Fruit fly (Drosophila melanogaster) whole organism, adult: ENCODE data around the gene CG43339.
A peak's percentile ranks its signal among the peaks of the same experiment; 100 is the strongest.

Experiments used
- CG11617 ChIP-seq: fragments of 200-800 bp; sonication (Bioruptor generic); optimal IDR thresholded peaks from 2 replicates; lab custom pipeline; 2017; ENCODE audit warnings: mild to moderate bottlenecking, missing biosample characterization, missing genetic modification reagents, missing genetic modification characterization
- CG12768 ChIP-seq: fragments of 200-800 bp; sonication (Bioruptor generic); optimal IDR thresholded peaks from 2 replicates; lab custom pipeline; 2017; ENCODE audit warnings: missing biosample characterization, missing genetic modification characterization, mild to moderate bottlenecking, moderate library complexity, missing genetic modification reagents
- CG14711 ChIP-seq: fragments of 200-800 bp; sonication (Bioruptor generic); optimal IDR thresholded peaks from 2 replicates; lab custom pipeline; 2018; ENCODE audit warnings: missing biosample characterization, mild to moderate bottlenecking, missing genetic modification characterization, moderate library complexity
- CG1620 ChIP-seq: fragments of 200-800 bp; sonication (Bioruptor generic); optimal IDR thresholded peaks from 2 replicates; lab custom pipeline; 2016; ENCODE audit warnings: missing biosample characterization, missing genetic modification characterization
- CG33017 ChIP-seq: fragments of 200-800 bp; sonication (Bioruptor generic); optimal IDR thresholded peaks from 2 replicates; lab custom pipeline; 2018; ENCODE audit warnings: missing biosample characterization, mild to moderate bottlenecking, missing genetic modification characterization, moderate library complexity
- CG5204 ChIP-seq: fragments of 200-800 bp; sonication (Bioruptor generic); optimal IDR thresholded peaks from 2 replicates; lab custom pipeline; 2016; ENCODE audit warnings: missing biosample characterization, missing genetic modification characterization
- CG7045 ChIP-seq: fragments of 200-800 bp; sonication (Bioruptor generic); optimal IDR thresholded peaks from 2 replicates; lab custom pipeline; 2017; ENCODE audit warnings: missing biosample characterization, mild to moderate bottlenecking, missing genetic modification characterization
- CG7101 ChIP-seq: fragments of 200-800 bp; sonication (Bioruptor generic); optimal IDR thresholded peaks from 2 replicates; lab custom pipeline; 2018; ENCODE audit warnings: missing biosample characterization, mild to moderate bottlenecking, missing genetic modification characterization, moderate library complexity
- Clk ChIP-seq: fragments of 200-800 bp; sonication (Bioruptor generic); optimal IDR thresholded peaks from 2 replicates; lab custom pipeline; 2017; ENCODE audit warnings: missing biosample characterization, missing genetic modification characterization
- Crg-1 ChIP-seq: fragments of 200-800 bp; sonication (Bioruptor generic); optimal IDR thresholded peaks from 2 replicates; lab custom pipeline; 2016; ENCODE audit warnings: missing biosample characterization, missing genetic modification characterization
- Hr96 ChIP-seq: fragments of 200-800 bp; sonication (Bioruptor generic); optimal IDR thresholded peaks from 2 replicates; lab custom pipeline; 2016; ENCODE audit warnings: missing biosample characterization, missing genetic modification characterization
- Mnt ChIP-seq: fragments of 200-800 bp; sonication (Bioruptor generic); optimal IDR thresholded peaks from 2 replicates; lab custom pipeline; 2016; ENCODE audit warnings: missing biosample characterization, mild to moderate bottlenecking, missing genetic modification characterization
- bab1 ChIP-seq: fragments of 200-800 bp; sonication (Bioruptor generic); optimal IDR thresholded peaks from 3 replicates; lab custom pipeline; 2019; ENCODE audit warnings: missing biosample characterization, mild to moderate bottlenecking, missing genetic modification characterization, moderate library complexity
- cic ChIP-seq: fragments of 200-800 bp; sonication (Bioruptor generic); optimal IDR thresholded peaks from 2 replicates; lab custom pipeline; 2017; ENCODE audit warnings: missing biosample characterization, mild to moderate bottlenecking, missing genetic modification characterization, moderate library complexity
- cnc ChIP-seq, 2 experiments: fragments of >200 bp; optimal IDR thresholded peaks; 2 replicates each; lab custom pipeline; 2017
- kay ChIP-seq: fragments of 200-800 bp; sonication (Bioruptor generic); peaks from one replicate; lab custom pipeline; 2016; ENCODE audit warnings: missing biosample characterization, missing genetic modification characterization, borderline replicate concordance
- ovo ChIP-seq: fragments of 200-800 bp; sonication (Bioruptor generic); optimal IDR thresholded peaks from 2 replicates; lab custom pipeline; 2016; ENCODE audit warnings: missing biosample characterization, missing genetic modification characterization
- pad ChIP-seq: fragments of 200-800 bp; sonication (Bioruptor generic); optimal IDR thresholded peaks from 3 replicates; lab custom pipeline; 2017; ENCODE audit warnings: missing biosample characterization, missing genetic modification characterization, mild to moderate bottlenecking, moderate library complexity, missing genetic modification reagents
- tj ChIP-seq: fragments of 200-800 bp; sonication (Bioruptor generic); optimal IDR thresholded peaks from 3 replicates; lab custom pipeline; 2017; ENCODE audit warnings: missing biosample characterization, mild to moderate bottlenecking, missing genetic modification characterization, moderate library complexity
- toe ChIP-seq: fragments of 200-800 bp; sonication (Bioruptor generic); optimal IDR thresholded peaks from 2 replicates; lab custom pipeline; 2016; ENCODE audit warnings: missing biosample characterization, missing genetic modification characterization

CG43339 gene

DNA sequence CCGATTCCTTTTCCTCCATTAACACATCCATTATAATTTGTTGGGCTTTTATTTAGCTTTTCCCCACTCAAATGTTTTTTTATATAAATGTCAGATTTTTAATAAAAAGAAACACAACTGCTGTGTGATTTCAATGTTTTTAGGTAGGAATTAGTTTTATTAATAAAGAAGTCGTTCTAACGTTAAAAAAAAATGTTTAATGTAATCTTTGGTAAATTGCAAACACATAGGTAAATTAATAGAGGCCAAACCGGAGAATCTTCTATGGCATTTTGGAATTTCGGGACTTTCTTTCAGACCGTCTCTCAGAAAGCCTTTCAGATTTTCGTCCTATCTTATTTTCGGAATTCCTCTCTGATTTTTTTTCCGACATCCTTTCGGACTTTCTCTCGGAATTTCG lies at the start of gene CG43339:
Gene CG43339 (minus strand): TSS at position 101 of the 400 bp plus-strand sequence.
- TF ChIP-seq CG5204 (GFP tag; lab: Kevin White, UChicago) = no peak
- no peak for TF ChIP-seq tj (GFP tag; lab: Kevin White, UChicago)
- no peak for TF ChIP-seq CG12768 (GFP tag; lab: Kevin White, UChicago)
- TF ChIP-seq kay (GFP tag; lab: Kevin White, UChicago) = no peak
- TF ChIP-seq Hr96 (GFP tag; lab: Kevin White, UChicago) = no peak
- no peak for TF ChIP-seq cic (GFP tag; lab: Kevin White, UChicago)
- TF ChIP-seq ovo (GFP tag; lab: Kevin White, UChicago) = no peak
- no peak for TF ChIP-seq Clk (GFP tag; lab: Kevin White, UChicago)

DNA sequence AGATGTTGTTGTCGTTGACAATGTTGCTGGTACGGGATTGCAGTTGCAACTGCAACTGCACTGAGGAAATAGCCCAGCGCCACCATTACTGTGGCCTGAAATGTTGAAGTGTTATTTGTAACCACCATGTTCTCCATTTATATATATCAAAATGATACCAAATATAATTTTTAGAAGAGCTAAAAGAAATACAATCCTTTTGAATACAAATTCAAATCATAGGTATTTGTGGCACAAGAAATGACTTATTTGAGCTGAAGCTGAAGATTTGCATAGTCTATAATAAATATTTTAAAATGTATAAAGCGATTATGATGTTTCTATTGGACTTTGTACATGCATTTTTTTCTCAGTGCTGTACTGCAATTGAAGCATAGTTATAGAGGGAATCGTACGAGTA lies 46.5 kb upstream of the CG43339 start:
- TF ChIP-seq tj (GFP tag; lab: Kevin White, UChicago) (no peak), CG1620 (GFP tag; lab: Kevin White, UChicago) (no peak), CG5204 (GFP tag; lab: Kevin White, UChicago) (no peak), cnc (optimal IDR thresholded peaks at IDR 0.05; lab: Kevin White, UChicago) (no peak), Crg-1 (no peak), pad (GFP tag; lab: Kevin White, UChicago) (no peak), toe (GFP tag; lab: Kevin White, UChicago) (no peak), CG11617 (no peak), bab1 (GFP tag; lab: Kevin White, UChicago) (no peak), cic (GFP tag; lab: Kevin White, UChicago) (no peak), Clk (GFP tag; lab: Kevin White, UChicago) (no peak), Hr96 (GFP tag; lab: Kevin White, UChicago) (no peak), CG7045 (GFP tag; lab: Kevin White, UChicago) (no peak), CG14711 (no peak), CG33017 (no peak), CG12768 (GFP tag; lab: Kevin White, UChicago) (no peak), CG7101 (tag; lab: Kevin White, UChicago) (no peak), kay (GFP tag; lab: Kevin White, UChicago) (no peak)

dm6 chr2L:18717365-18718011 lies 44.4 kb upstream of the CG43339 start:
- TF ChIP-seq toe (GFP tag; lab: Kevin White, UChicago) (no peak), Mnt (no peak)

DNA sequence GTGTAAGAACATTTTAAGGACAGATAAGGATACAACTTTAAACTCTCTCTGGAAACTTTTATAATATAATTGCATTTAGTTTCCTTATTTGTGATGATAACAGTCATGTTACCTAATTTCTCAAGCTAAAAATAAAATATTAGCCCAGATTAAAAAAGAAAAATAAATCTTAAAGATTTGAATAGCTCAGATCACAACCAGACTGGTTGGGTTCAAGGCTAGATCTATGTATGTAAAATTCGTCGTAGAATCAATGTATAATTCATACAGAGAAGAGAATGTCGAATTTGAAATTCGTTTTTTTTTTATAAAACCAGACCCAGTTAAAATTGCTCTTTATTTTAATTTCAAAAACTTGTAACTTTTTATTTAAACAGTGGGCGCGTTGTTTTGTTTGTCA lies 41.0 kb upstream of the CG43339 start:
- no peak for TF ChIP-seq pad (GFP tag; lab: Kevin White, UChicago)
- no peak for TF ChIP-seq kay (GFP tag; lab: Kevin White, UChicago)
- TF ChIP-seq toe (GFP tag; lab: Kevin White, UChicago) = no peak
- no peak for TF ChIP-seq Clk (GFP tag; lab: Kevin White, UChicago)
- TF ChIP-seq CG12768 (GFP tag; lab: Kevin White, UChicago) = no peak
- TF ChIP-seq CG7045 (GFP tag; lab: Kevin White, UChicago) = no peak
- no peak for TF ChIP-seq bab1 (GFP tag; lab: Kevin White, UChicago)
- no peak for TF ChIP-seq ovo (GFP tag; lab: Kevin White, UChicago)
- no peak for TF ChIP-seq CG7101 (tag; lab: Kevin White, UChicago)
- TF ChIP-seq Crg-1 = no peak
- TF ChIP-seq CG14711 = no peak
- no peak for TF ChIP-seq cnc (optimal IDR thresholded peaks at IDR 0.05; lab: Kevin White, UChicago)
- no peak for TF ChIP-seq Mnt
- no peak for TF ChIP-seq tj (GFP tag; lab: Kevin White, UChicago)
- no peak for TF ChIP-seq CG33017
- TF ChIP-seq cic (GFP tag; lab: Kevin White, UChicago) = no peak
- no peak for TF ChIP-seq CG5204 (GFP tag; lab: Kevin White, UChicago)
- TF ChIP-seq CG11617 = no peak
- TF ChIP-seq CG1620 (GFP tag; lab: Kevin White, UChicago) = no peak

DNA sequence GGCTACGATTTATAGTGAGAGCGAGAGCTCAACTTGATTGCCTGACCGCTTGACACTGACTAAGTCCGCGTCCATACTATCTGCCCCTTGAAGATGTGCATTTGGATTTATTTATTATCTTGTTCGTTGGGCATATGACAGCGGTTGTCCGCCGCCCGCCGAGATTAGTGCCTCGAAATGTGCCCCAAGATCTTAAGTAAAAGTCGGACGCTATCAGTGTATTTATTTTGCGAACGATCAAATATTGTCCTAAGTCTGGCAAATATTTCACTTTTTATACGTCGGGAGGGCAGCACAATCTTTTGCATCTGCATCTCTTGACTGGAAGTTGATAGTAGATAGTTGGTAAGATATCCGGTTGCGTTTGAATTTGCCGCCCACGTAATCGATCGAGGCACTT lies 40.6 kb upstream of the CG43339 start, which contains the start of gene Irk3:
Gene Irk3 (minus strand): TSS at position 63 of the 400 bp plus-strand sequence.
- peak; percentile 7 for TF ChIP-seq pad (GFP tag; lab: Kevin White, UChicago)
- TF ChIP-seq Hr96 (GFP tag; lab: Kevin White, UChicago) = no peak
- TF ChIP-seq tj (GFP tag; lab: Kevin White, UChicago) = no peak
- no peak for TF ChIP-seq toe (GFP tag; lab: Kevin White, UChicago)
- no peak for TF ChIP-seq bab1 (GFP tag; lab: Kevin White, UChicago)
- peak; percentile 6 for TF ChIP-seq Mnt
- TF ChIP-seq CG11617 = peak; percentile 52
- peak; percentile 73 for TF ChIP-seq CG33017
- peak; percentile 67 for TF ChIP-seq CG12768 (GFP tag; lab: Kevin White, UChicago)
- no peak for TF ChIP-seq cnc (optimal IDR thresholded peaks at IDR 0.05; lab: Kevin White, UChicago)
- TF ChIP-seq CG14711 = peak; percentile 33
- peak; percentile 69 for TF ChIP-seq CG7045 (GFP tag; lab: Kevin White, UChicago)
- TF ChIP-seq cic (GFP tag; lab: Kevin White, UChicago) = peak; percentile 85
- TF ChIP-seq CG7101 (tag; lab: Kevin White, UChicago) = peak; percentile 64
- no peak for TF ChIP-seq Clk (GFP tag; lab: Kevin White, UChicago)

dm6 chr2L:18708239-18708891 lies 35.3 kb upstream of the CG43339 start, which contains the start of the genes Faf2 and Grip71:
TSS of gene Faf2 (minus strand) at chr2L:18708688.
TSS of gene Grip71 (plus strand) at chr2L:18708846.
- TF ChIP-seq CG7045 (GFP tag; lab: Kevin White, UChicago) = peak; percentile 79
- TF ChIP-seq Mnt = peak; percentile 61
- no peak for TF ChIP-seq cic (GFP tag; lab: Kevin White, UChicago)
- TF ChIP-seq CG5204 (GFP tag; lab: Kevin White, UChicago) = peak; percentile 83
- peak; percentile 75 for TF ChIP-seq CG14711
- TF ChIP-seq Hr96 (GFP tag; lab: Kevin White, UChicago) = peak; percentile 81
- peak; percentile 82 for TF ChIP-seq bab1 (GFP tag; lab: Kevin White, UChicago)
- TF ChIP-seq CG11617 = peak; percentile 71
- peak; percentile 76 for TF ChIP-seq CG33017
- peak; percentile 52 for TF ChIP-seq Clk (GFP tag; lab: Kevin White, UChicago)
- peak; percentile 83 for TF ChIP-seq CG7101 (tag; lab: Kevin White, UChicago)
- TF ChIP-seq CG12768 (GFP tag; lab: Kevin White, UChicago) = peak; percentile 68
- TF ChIP-seq CG1620 (GFP tag; lab: Kevin White, UChicago) = peak; percentile 86
- TF ChIP-seq cnc (optimal IDR thresholded peaks at IDR 0.05; lab: Kevin White, UChicago) = no peak
- TF ChIP-seq kay (GFP tag; lab: Kevin White, UChicago) = no peak
- peak; percentile 72 for TF ChIP-seq ovo (GFP tag; lab: Kevin White, UChicago)
- peak; percentile 47 for TF ChIP-seq tj (GFP tag; lab: Kevin White, UChicago)
- TF ChIP-seq Crg-1 = peak; percentile 51
- TF ChIP-seq toe (GFP tag; lab: Kevin White, UChicago) = peak; percentile 91
- peak; percentile 55 for TF ChIP-seq pad (GFP tag; lab: Kevin White, UChicago)
